Worm (Caenorhabditis elegans) whole organism, L1 larva: Measurements from ENCODE around the gene memo-1.

Source experiments
- ama-1 ChIP-seq: fragments of 150-350 bp; optimal IDR thresholded peaks from 2 replicates; lab custom pipeline; 2014
- ceh-8 ChIP-seq: fragments of 200-800 bp; sonication (Bioruptor generic); optimal IDR thresholded peaks from 2 replicates; lab custom pipeline; 2018; ENCODE audit warnings: mild to moderate bottlenecking, missing genetic modification characterization, moderate library complexity, missing compliant biosample characterization
- ces-1 ChIP-seq: fragments of 150-350 bp; optimal IDR thresholded peaks from 2 replicates; lab custom pipeline; 2014; ENCODE audit warnings: missing biosample characterization, missing genetic modification reagents, missing genetic modification characterization
- lin-39 ChIP-seq: fragments of 150-350 bp; optimal IDR thresholded peaks from 2 replicates; lab custom pipeline; 2014; ENCODE audit warnings: missing biosample characterization, missing genetic modification reagents, missing genetic modification characterization
- mef-2 ChIP-seq: fragments of 150-350 bp; optimal IDR thresholded peaks from 2 replicates; lab custom pipeline; 2014; ENCODE audit warnings: missing biosample characterization, missing genetic modification characterization
- nhr-11 ChIP-seq: fragments of 150-350 bp; optimal IDR thresholded peaks from 2 replicates; lab custom pipeline; 2014; ENCODE audit warnings: missing biosample characterization, missing genetic modification characterization
- nhr-84 ChIP-seq: sonication (generic microtip); optimal IDR thresholded peaks from 2 replicates; lab custom pipeline; 2017; ENCODE audit warnings: missing biosample characterization, missing genetic modification characterization
- snpc-4 ChIP-seq: fragments of 150-350 bp; optimal IDR thresholded peaks from 2 replicates; lab custom pipeline; 2014; ENCODE audit warnings: missing biosample characterization, missing genetic modification characterization

- no peak for TF ChIP-seq snpc-4 (tag; lab: Kevin White, UChicago)
- TF ChIP-seq ceh-8 (GFP tag; lab: Kevin White, UChicago), result no peak
- no peak for TF ChIP-seq ama-1 (lab: Kevin White, UChicago)
- TF ChIP-seq nhr-84 (tag; lab: Kevin White, UChicago), result no peak
- no peak for TF ChIP-seq lin-39 (tag; lab: Kevin White, UChicago)
- TF ChIP-seq nhr-11, result no peak
- TF ChIP-seq ces-1 (GFP tag; lab: Kevin White, UChicago), result no peak
- no peak for TF ChIP-seq mef-2
These were observed 37.5 kb upstream of the memo-1 start for ce11 chrV:7884441-7884840.
